Fruit fly (Drosophila melanogaster) Kc167 (cell line): Measurements from ENCODE around the gene Cpr65Aw.
"Not testable (repeated sequence)": the region's sequence is repeated elsewhere in the genome, so short reads cannot be mapped to it uniquely, and the experiment has no call there.

Experiments
- h ChIP-seq: fragments of >200 bp; optimal IDR thresholded peaks from 3 replicates; lab custom pipeline; 2018; ENCODE audit warnings: missing external identifiers
- insv ChIP-seq: fragments of >200 bp; optimal IDR thresholded peaks from 3 replicates; lab custom pipeline; 2018; ENCODE audit warnings: missing external identifiers
- psq ChIP-seq: fragments of >200 bp; optimal IDR thresholded peaks from 2 replicates; lab custom pipeline; 2017; ENCODE audit warnings: missing external identifiers
- ttk ChIP-seq: sonication (Bioruptor generic); optimal IDR thresholded peaks from 2 replicates; lab custom pipeline; 2017; ENCODE audit warnings: missing external identifiers

DNA sequence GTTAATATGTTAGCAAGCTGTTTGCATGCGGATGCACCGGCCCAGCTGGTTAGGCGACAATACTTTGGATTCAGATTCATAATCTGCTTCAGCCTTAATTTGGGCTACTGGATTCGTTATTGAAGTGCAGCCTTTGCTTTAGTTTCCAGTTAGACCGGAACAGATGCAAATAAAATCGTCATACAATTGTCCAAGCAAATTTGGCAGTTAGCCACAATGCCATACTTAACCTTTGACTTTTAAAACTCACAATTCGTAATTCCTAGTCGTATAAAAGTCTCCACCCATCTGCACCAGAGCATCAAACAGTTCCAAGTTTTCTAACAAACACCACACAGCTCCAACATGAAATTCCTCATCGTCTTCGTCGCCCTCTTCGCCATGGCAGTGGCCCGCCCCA is 7.0 kb upstream of the Cpr65Aw start, which contains the start of gene Lcp65Ab1:
- TF ChIP-seq psq, h, insv, ttk (lab: Kevin White, UChicago): not testable (repeated sequence)
